Worm (Caenorhabditis elegans) whole organism, L2 larva: Measurements from ENCODE around the gene srz-60.
"Not testable (repeated sequence)": the region's sequence is repeated elsewhere in the genome, so short reads cannot be mapped to it uniquely, and the experiment has no call there.

Experiments used
- C34F6.9 ChIP-seq: fragments of 150-350 bp; optimal IDR thresholded peaks from 2 replicates; lab custom pipeline; 2014; ENCODE audit warnings: missing biosample characterization, missing genetic modification characterization
- F13H6.1 ChIP-seq: sonication (generic microtip); optimal IDR thresholded peaks from 2 replicates; lab custom pipeline; 2016; ENCODE audit warnings: missing genetic modification characterization, missing compliant biosample characterization
- R02D3.7 ChIP-seq: fragments of 150-350 bp; optimal IDR thresholded peaks from 2 replicates; lab custom pipeline; 2014; ENCODE audit warnings: missing biosample characterization, missing genetic modification characterization
- Y55F3AM.14 ChIP-seq: fragments of 200-800 bp; sonication (Bioruptor generic); optimal IDR thresholded peaks from 2 replicates; lab custom pipeline; 2018; ENCODE audit warnings: mild to moderate bottlenecking, missing genetic modification characterization, missing compliant biosample characterization
- alr-1 ChIP-seq: fragments of 150-350 bp; optimal IDR thresholded peaks from 2 replicates; lab custom pipeline; 2014; ENCODE audit warnings: missing biosample characterization, missing genetic modification characterization
- ama-1 ChIP-seq: fragments of 150-350 bp; optimal IDR thresholded peaks from 2 replicates; lab custom pipeline; 2018; ENCODE audit warnings: inconsistent platforms
- ceh-16 ChIP-seq: fragments of 150-350 bp; optimal IDR thresholded peaks from 2 replicates; lab custom pipeline; 2014; ENCODE audit warnings: missing biosample characterization, missing genetic modification characterization
- ceh-82 ChIP-seq: fragments of 150-350 bp; optimal IDR thresholded peaks from 2 replicates; lab custom pipeline; 2014; ENCODE audit warnings: missing biosample characterization, missing genetic modification characterization
- crh-2 ChIP-seq: sonication (generic microtip); optimal IDR thresholded peaks from 2 replicates; lab custom pipeline; 2017; ENCODE audit warnings: missing biosample characterization, missing genetic modification characterization
- dmd-4 ChIP-seq: sonication (generic microtip); optimal IDR thresholded peaks from 2 replicates; lab custom pipeline; 2017; ENCODE audit warnings: missing biosample characterization, missing genetic modification characterization
- egl-27 ChIP-seq: sonication (generic microtip); optimal IDR thresholded peaks from 3 replicates; lab custom pipeline; 2017; ENCODE audit warnings: missing biosample characterization, missing genetic modification reagents, missing genetic modification characterization
- elt-1 ChIP-seq: fragments of 150-350 bp; optimal IDR thresholded peaks from 2 replicates; lab custom pipeline; 2014; ENCODE audit warnings: missing biosample characterization, missing genetic modification characterization
- elt-3 ChIP-seq: sonication (generic microtip); optimal IDR thresholded peaks from 2 replicates; lab custom pipeline; 2017; ENCODE audit warnings: missing biosample characterization, missing genetic modification characterization
- fos-1 ChIP-seq: fragments of 150-350 bp; optimal IDR thresholded peaks from 2 replicates; lab custom pipeline; 2014; ENCODE audit warnings: missing biosample characterization, missing genetic modification characterization
- gmeb-1 ChIP-seq: fragments of 150-350 bp; optimal IDR thresholded peaks from 2 replicates; lab custom pipeline; 2014; ENCODE audit warnings: missing biosample characterization, missing genetic modification characterization
- lin-11 ChIP-seq: fragments of 150-350 bp; sonication (generic microtip); optimal IDR thresholded peaks from 2 replicates; lab custom pipeline; 2014; ENCODE audit warnings: missing biosample characterization, missing genetic modification characterization, inconsistent platforms, mixed read lengths
- lin-13 ChIP-seq: fragments of 150-350 bp; optimal IDR thresholded peaks from 2 replicates; lab custom pipeline; 2014; ENCODE audit warnings: missing biosample characterization, missing genetic modification reagents, missing genetic modification characterization
- lin-39 ChIP-seq: fragments of 150-350 bp; optimal IDR thresholded peaks from 2 replicates; lab custom pipeline; 2014; ENCODE audit warnings: missing biosample characterization, missing genetic modification reagents, missing genetic modification characterization
- lsy-2 ChIP-seq, 2 experiments: fragments of 150-350 bp in 1 of 2; sonication (generic microtip) in 1 of 2; optimal IDR thresholded peaks; 2 replicates each; lab custom pipeline; 2014 to 2017; ENCODE audit warnings: missing biosample characterization in 2 of 2, missing genetic modification characterization in 2 of 2
- mbf-1 ChIP-seq: sonication (generic microtip); optimal IDR thresholded peaks from 2 replicates; lab custom pipeline; 2017; ENCODE audit warnings: missing biosample characterization, missing genetic modification characterization
- mdl-1 ChIP-seq, 2 experiments: fragments of 150-350 bp in 1 of 2; sonication (generic microtip) in 1 of 2; optimal IDR thresholded peaks; 2 replicates each; lab custom pipeline; 2017; ENCODE audit warnings: missing biosample characterization in 2 of 2, missing genetic modification characterization in 2 of 2
- nhr-10 ChIP-seq: sonication (generic microtip); optimal IDR thresholded peaks from 2 replicates; lab custom pipeline; 2017; ENCODE audit warnings: missing biosample characterization, missing genetic modification characterization
- nhr-129 ChIP-seq: fragments of 150-350 bp; optimal IDR thresholded peaks from 2 replicates; lab custom pipeline; 2014; ENCODE audit warnings: missing biosample characterization, missing genetic modification characterization
- nhr-21 ChIP-seq: fragments of 150-350 bp; optimal IDR thresholded peaks from 2 replicates; lab custom pipeline; 2014; ENCODE audit warnings: missing biosample characterization, missing genetic modification characterization
- nhr-23 ChIP-seq: fragments of 150-350 bp; optimal IDR thresholded peaks from 2 replicates; lab custom pipeline; 2014; ENCODE audit warnings: missing biosample characterization, missing genetic modification reagents, missing genetic modification characterization
- nhr-237 ChIP-seq: fragments of 150-350 bp; optimal IDR thresholded peaks from 2 replicates; lab custom pipeline; 2014; ENCODE audit warnings: missing biosample characterization, missing genetic modification characterization
- nhr-25 ChIP-seq: fragments of 150-350 bp; sonication (generic microtip); optimal IDR thresholded peaks from 3 replicates; lab custom pipeline; 2014; ENCODE audit warnings: missing biosample characterization, missing genetic modification characterization
- peb-1 ChIP-seq: fragments of 150-350 bp; optimal IDR thresholded peaks from 2 replicates; lab custom pipeline; 2014; ENCODE audit warnings: missing biosample characterization, missing genetic modification characterization
- sem-4 ChIP-seq: fragments of 150-350 bp; optimal IDR thresholded peaks from 2 replicates; lab custom pipeline; 2014; ENCODE audit warnings: missing biosample characterization, missing genetic modification reagents, missing genetic modification characterization
- skn-1 ChIP-seq: sonication (generic microtip); optimal IDR thresholded peaks from 2 replicates; lab custom pipeline; 2017; ENCODE audit warnings: missing biosample characterization, missing genetic modification characterization
- sma-3 ChIP-seq: sonication (generic microtip); optimal IDR thresholded peaks from 2 replicates; lab custom pipeline; 2016; ENCODE audit warnings: missing genetic modification reagents, missing genetic modification characterization, missing compliant biosample characterization
- sma-9 ChIP-seq, 2 experiments: fragments of 150-350 bp in 1 of 2; sonication (generic microtip) in 1 of 2; optimal IDR thresholded peaks; 2 replicates each; lab custom pipeline; 2014 to 2016; ENCODE audit warnings: missing genetic modification characterization in 2 of 2, mild to moderate bottlenecking in 1 of 2, missing biosample characterization in 1 of 2, missing compliant biosample characterization in 1 of 2, missing genetic modification reagents in 1 of 2, moderate library complexity in 1 of 2
- snpc-4 ChIP-seq: fragments of 150-350 bp; optimal IDR thresholded peaks from 2 replicates; lab custom pipeline; 2014; ENCODE audit warnings: missing biosample characterization, missing genetic modification characterization
- unc-55 ChIP-seq: fragments of 150-350 bp; sonication (generic microtip); optimal IDR thresholded peaks from 3 replicates; lab custom pipeline; 2014; ENCODE audit warnings: missing biosample characterization, missing genetic modification reagents, missing genetic modification characterization
- unc-62 ChIP-seq: fragments of 150-350 bp; optimal IDR thresholded peaks from 2 replicates; lab custom pipeline; 2014; ENCODE audit warnings: missing biosample characterization, missing genetic modification reagents, missing genetic modification characterization
- zag-1 ChIP-seq: fragments of 150-350 bp; optimal IDR thresholded peaks from 2 replicates; lab custom pipeline; 2014; ENCODE audit warnings: missing biosample characterization, missing genetic modification characterization
- ztf-1 ChIP-seq: fragments of 200-800 bp; sonication (Bioruptor generic); conservative IDR thresholded peaks from 2 replicates; pipeline ENCODE4 v1.3.6; 2022; ENCODE audit warnings: missing genetic modification characterization, missing compliant biosample characterization
- ztf-4 ChIP-seq: fragments of 150-350 bp; optimal IDR thresholded peaks from 2 replicates; lab custom pipeline; 2014; ENCODE audit warnings: missing biosample characterization, missing genetic modification characterization

srz-60 gene

ce11 chrIV:3386504-3387290, 42.0 kb upstream of the srz-60 start:
- TF ChIP-seq lsy-2 (tag; optimal IDR thresholded peaks at IDR 0.05; lab: Kevin White, UChicago), result peak in 1 of 2 experiments; percentile 6
- TF ChIP-seq crh-2 (tag; lab: Kevin White, UChicago), result peak; percentile 9
- peak; percentile 53 for TF ChIP-seq ama-1 (lab: Kevin White, UChicago)
- no peak for TF ChIP-seq F13H6.1 (tag; lab: Kevin White, UChicago)
- no peak for TF ChIP-seq gmeb-1

- TF ChIP-seq ceh-16, nhr-237, egl-27 (tag; lab: Kevin White, UChicago): not testable (repeated sequence)
Measured at ce11 chrIV:3389999-3390398, 38.7 kb upstream of the srz-60 start, which contains the start of gene B0546.5. TSS of gene B0546.5 (minus strand) at chrIV:3390099.

ce11 chrIV:3394066-3394465, 34.6 kb upstream of the srz-60 start, which contains the start of gene C04C3.4:
TSS of gene C04C3.4 (plus strand) at chrIV:3394366.
- not testable (repeated sequence) for TF ChIP-seq mdl-1 (tag; optimal IDR thresholded peaks at IDR 0.05; lab: Kevin White, UChicago); elt-1 (tag; lab: Kevin White, UChicago); ceh-82 (tag; lab: Kevin White, UChicago)

DNA sequence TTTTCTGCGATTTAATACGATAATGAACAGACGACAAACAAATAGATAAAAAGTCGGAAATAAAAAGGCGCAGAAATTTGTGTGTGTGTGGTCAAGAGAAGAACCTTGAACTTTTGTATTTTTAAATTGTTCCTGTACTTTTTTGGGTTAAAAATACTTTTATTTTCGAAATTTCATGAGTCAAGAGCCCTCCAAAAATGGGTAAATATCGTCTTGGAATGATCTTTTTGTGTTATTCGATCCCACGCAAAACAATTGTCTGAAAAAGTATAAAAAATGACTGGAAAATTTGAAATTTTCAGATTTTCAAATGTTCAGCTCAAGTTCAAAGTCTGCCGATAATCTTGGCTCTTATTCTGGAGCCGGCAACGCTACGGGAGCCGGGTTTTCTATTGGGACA, 33.1 kb upstream of the srz-60 start, which contains the start of gene C04C3.14:
C04C3.14 (plus strand) TSS at position 301 of the 400 bp plus-strand sequence.
- TF ChIP-seq lin-13, result no peak
- TF ChIP-seq, all 48 proteins: peak for 0

DNA sequence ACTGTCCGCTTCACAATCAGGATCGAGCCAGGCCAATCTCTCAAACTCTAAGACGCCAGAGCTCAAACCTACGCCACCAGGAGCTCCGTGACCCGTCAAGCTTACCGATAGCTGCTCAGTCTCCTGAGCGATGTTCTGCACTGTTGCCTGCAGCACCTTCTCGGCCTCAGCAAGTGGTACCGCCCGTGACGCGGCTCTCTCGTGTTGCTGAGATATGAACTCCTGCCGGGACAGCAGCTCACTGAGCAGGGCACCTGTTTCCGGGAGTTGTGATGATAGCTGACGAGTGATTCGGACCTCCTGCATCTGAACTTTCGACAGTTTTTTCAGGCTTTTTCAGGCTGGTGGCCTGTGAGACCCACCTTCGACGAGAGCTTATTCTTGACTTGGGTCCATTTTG, 30.6 kb upstream of the srz-60 start:
- TF ChIP-seq R02D3.7 (tag; lab: Kevin White, UChicago), result no peak
- no peak for TF ChIP-seq gmeb-1
- TF ChIP-seq lin-11 (tag; lab: Kevin White, UChicago), result no peak
- TF ChIP-seq nhr-25 (tag; lab: Kevin White, UChicago), result no peak
- no peak for TF ChIP-seq nhr-23 (tag; lab: Kevin White, UChicago)
- TF ChIP-seq sma-9 (GFP tag; optimal IDR thresholded peaks at IDR 0.05; lab: Kevin White, UChicago), result no peak
- TF ChIP-seq sma-9 (tag; optimal IDR thresholded peaks at IDR 0.05; lab: Kevin White, UChicago), result no peak
- no peak for TF ChIP-seq peb-1 (tag; lab: Kevin White, UChicago)
- no peak for TF ChIP-seq mbf-1 (tag; lab: Kevin White, UChicago)
- TF ChIP-seq dmd-4 (tag; lab: Kevin White, UChicago), result no peak
- no peak for TF ChIP-seq ztf-1 (GFP tag; lab: Robert Waterston, UW)
- TF ChIP-seq lin-13, result no peak
- TF ChIP-seq ztf-4 (tag; lab: Kevin White, UChicago), result no peak
- no peak for TF ChIP-seq unc-62
- TF ChIP-seq egl-27 (tag; lab: Kevin White, UChicago), result no peak
- TF ChIP-seq fos-1, result no peak
- TF ChIP-seq sem-4 (tag; lab: Kevin White, UChicago), result no peak
- TF ChIP-seq zag-1, result no peak
- TF ChIP-seq skn-1 (tag; lab: Kevin White, UChicago), result no peak

- no peak for TF ChIP-seq nhr-23 (tag; lab: Kevin White, UChicago)
- no peak for TF ChIP-seq fos-1
- no peak for TF ChIP-seq R02D3.7 (tag; lab: Kevin White, UChicago)
- TF ChIP-seq lin-39 (tag; lab: Kevin White, UChicago), result no peak
- TF ChIP-seq F13H6.1 (tag; lab: Kevin White, UChicago), result peak; percentile 20
- no peak for TF ChIP-seq elt-3 (tag; lab: Kevin White, UChicago)
- TF ChIP-seq ama-1 (lab: Kevin White, UChicago), result no peak
- no peak for TF ChIP-seq sma-9 (GFP tag; optimal IDR thresholded peaks at IDR 0.05; lab: Kevin White, UChicago)
- no peak for TF ChIP-seq sma-9 (tag; optimal IDR thresholded peaks at IDR 0.05; lab: Kevin White, UChicago)
- no peak for TF ChIP-seq alr-1 (tag; lab: Kevin White, UChicago)
- no peak for TF ChIP-seq snpc-4 (tag; lab: Kevin White, UChicago)
- no peak for TF ChIP-seq sem-4 (tag; lab: Kevin White, UChicago)
- TF ChIP-seq C34F6.9 (tag; lab: Kevin White, UChicago), result no peak
- TF ChIP-seq dmd-4 (tag; lab: Kevin White, UChicago), result no peak
- peak; percentile 24 for TF ChIP-seq lin-11 (tag; lab: Kevin White, UChicago)
- TF ChIP-seq nhr-129 (tag; lab: Kevin White, UChicago), result peak; percentile 19
- TF ChIP-seq mdl-1 (tag; optimal IDR thresholded peaks at IDR 0.05; lab: Kevin White, UChicago), result no peak
- peak; percentile 9 for TF ChIP-seq gmeb-1
- TF ChIP-seq nhr-10 (tag; lab: Kevin White, UChicago), result no peak
- TF ChIP-seq lsy-2 (tag; optimal IDR thresholded peaks at IDR 0.05; lab: Kevin White, UChicago), result peak; percentile 78 to 95
- TF ChIP-seq sma-3 (GFP tag; lab: Kevin White, UChicago), result no peak
- no peak for TF ChIP-seq nhr-21
- TF ChIP-seq Y55F3AM.14 (GFP tag; lab: Kevin White, UChicago), result no peak
- TF ChIP-seq elt-1 (tag; lab: Kevin White, UChicago), result no peak
- TF ChIP-seq zag-1, result no peak
- TF ChIP-seq unc-55 (GFP tag; lab: Kevin White, UChicago), result peak; percentile 46
Measured at ce11 chrIV:3399015-3399722, 29.5 kb upstream of the srz-60 start, which contains the start of the genes dyf-3 and pdhb-1. TSS of gene dyf-3 (minus strand) at chrIV:3399231. TSS of gene pdhb-1 (plus strand) at chrIV:3399672.
